Worm (Caenorhabditis elegans) whole organism, L3 larva: ENCODE results near the gene lin-29.

Experiments used
- aly-2 ChIP-seq: fragments of 150-350 bp; optimal IDR thresholded peaks from 2 replicates; lab custom pipeline; 2014; ENCODE audit warnings: missing biosample characterization, missing genetic modification characterization
- ceh-16 ChIP-seq: sonication (generic microtip); optimal IDR thresholded peaks from 2 replicates; lab custom pipeline; 2017; ENCODE audit warnings: missing biosample characterization, missing genetic modification characterization
- ceh-28 ChIP-seq: fragments of 150-350 bp; optimal IDR thresholded peaks from 2 replicates; lab custom pipeline; 2014; ENCODE audit warnings: missing biosample characterization, missing genetic modification reagents, missing genetic modification characterization
- ceh-9 ChIP-seq: sonication (generic microtip); optimal IDR thresholded peaks from 2 replicates; lab custom pipeline; 2018; ENCODE audit warnings: missing biosample characterization, missing genetic modification characterization
- egl-27 ChIP-seq: sonication (generic microtip); optimal IDR thresholded peaks from 4 replicates; lab custom pipeline; 2017; ENCODE audit warnings: missing biosample characterization, missing genetic modification reagents, missing genetic modification characterization
- elt-3 ChIP-seq, 3 experiments: fragments of 150-350 bp in 1 of 3; sonication (generic microtip) in 2 of 3; optimal IDR thresholded peaks; 2 replicates in 2 of 3; 4 replicates in 1 of 3; lab custom pipeline; 2014 to 2017; ENCODE audit warnings: missing biosample characterization in 3 of 3, missing genetic modification characterization in 3 of 3
- fos-1 ChIP-seq: fragments of 150-350 bp; optimal IDR thresholded peaks from 2 replicates; lab custom pipeline; 2014; ENCODE audit warnings: missing biosample characterization, missing genetic modification characterization
- jun-1 ChIP-seq: fragments of 150-350 bp; optimal IDR thresholded peaks from 2 replicates; lab custom pipeline; 2014; ENCODE audit warnings: missing biosample characterization, missing genetic modification reagents, missing genetic modification characterization
- nhr-28 ChIP-seq: fragments of 150-350 bp; optimal IDR thresholded peaks from 2 replicates; lab custom pipeline; 2014; ENCODE audit warnings: missing biosample characterization, missing genetic modification characterization
- nhr-77 ChIP-seq: fragments of 150-350 bp; optimal IDR thresholded peaks from 2 replicates; lab custom pipeline; 2014; ENCODE audit warnings: missing biosample characterization, missing genetic modification characterization
- snpc-4 ChIP-seq: fragments of 150-350 bp; optimal IDR thresholded peaks from 2 replicates; lab custom pipeline; 2014; ENCODE audit warnings: missing biosample characterization, missing genetic modification characterization
- unc-39 ChIP-seq: sonication (generic microtip); optimal IDR thresholded peaks from 4 replicates; lab custom pipeline; 2017; ENCODE audit warnings: missing biosample characterization, missing genetic modification characterization
- unc-62 ChIP-seq: fragments of 150-350 bp; sonication (generic microtip); optimal IDR thresholded peaks from 4 replicates; lab custom pipeline; 2014; ENCODE audit warnings: missing biosample characterization, missing genetic modification reagents, missing genetic modification characterization
- ztf-4 ChIP-seq: fragments of 150-350 bp; optimal IDR thresholded peaks from 2 replicates; lab custom pipeline; 2014; ENCODE audit warnings: missing biosample characterization, missing genetic modification characterization

DNA sequence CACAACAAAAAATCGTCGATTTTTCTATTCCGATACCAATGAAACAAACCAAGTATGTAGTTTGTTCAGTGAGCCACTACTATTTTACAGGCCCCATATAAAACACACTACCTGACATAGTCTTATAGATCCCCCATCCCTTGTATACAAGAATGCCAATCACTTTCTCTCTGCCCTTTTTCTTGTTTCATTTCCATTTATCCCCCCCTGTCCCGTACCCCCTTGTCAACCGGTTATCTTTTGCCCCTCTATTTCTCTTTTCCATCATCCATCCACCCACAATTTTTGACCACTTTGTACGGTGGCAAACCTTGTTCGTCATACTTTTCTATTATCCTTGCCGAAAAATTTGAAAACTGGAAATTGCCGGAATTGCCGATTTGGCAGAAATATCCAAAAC lies 17.8 kb upstream of the lin-29 start:
- no peak for TF ChIP-seq unc-62
- no peak for TF ChIP-seq ztf-4 (tag; lab: Kevin White, UChicago)
- no peak for TF ChIP-seq nhr-28
- no peak for TF ChIP-seq snpc-4
- TF ChIP-seq nhr-77 (tag; lab: Kevin White, UChicago) = no peak
- no peak for TF ChIP-seq ceh-9 (tag; lab: Kevin White, UChicago)
- TF ChIP-seq egl-27 (tag; lab: Kevin White, UChicago) = no peak
- TF ChIP-seq ceh-28 (tag; lab: Kevin White, UChicago) = no peak
- no peak for TF ChIP-seq elt-3 (tag; optimal IDR thresholded peaks at IDR 0.05; lab: Kevin White, UChicago)
- TF ChIP-seq jun-1 (tag; lab: Kevin White, UChicago) = no peak
- TF ChIP-seq unc-39 (tag; lab: Kevin White, UChicago) = no peak
- TF ChIP-seq ceh-16 (tag; lab: Kevin White, UChicago) = no peak
- TF ChIP-seq aly-2 (tag; lab: Kevin White, UChicago) = no peak
- TF ChIP-seq fos-1 (tag; lab: Kevin White, UChicago) = no peak
